Fruit fly (Drosophila melanogaster) whole organism, adult: Measurements from ENCODE around the gene hng3.
A peak's percentile ranks its signal among the peaks of the same experiment; 100 is the strongest.

ENCODE experiments used
- CG11617 ChIP-seq: fragments of 200-800 bp; sonication (Bioruptor generic); optimal IDR thresholded peaks from 2 replicates; lab custom pipeline; 2017; ENCODE audit warnings: mild to moderate bottlenecking, missing biosample characterization, missing genetic modification reagents, missing genetic modification characterization
- CG12768 ChIP-seq: fragments of 200-800 bp; sonication (Bioruptor generic); optimal IDR thresholded peaks from 2 replicates; lab custom pipeline; 2017; ENCODE audit warnings: missing biosample characterization, missing genetic modification characterization, mild to moderate bottlenecking, moderate library complexity, missing genetic modification reagents
- CG14711 ChIP-seq: fragments of 200-800 bp; sonication (Bioruptor generic); optimal IDR thresholded peaks from 2 replicates; lab custom pipeline; 2018; ENCODE audit warnings: missing biosample characterization, mild to moderate bottlenecking, missing genetic modification characterization, moderate library complexity
- CG33017 ChIP-seq: fragments of 200-800 bp; sonication (Bioruptor generic); optimal IDR thresholded peaks from 2 replicates; lab custom pipeline; 2018; ENCODE audit warnings: missing biosample characterization, mild to moderate bottlenecking, missing genetic modification characterization, moderate library complexity
- CG5204 ChIP-seq: fragments of 200-800 bp; sonication (Bioruptor generic); optimal IDR thresholded peaks from 2 replicates; lab custom pipeline; 2016; ENCODE audit warnings: missing biosample characterization, missing genetic modification characterization
- CG7045 ChIP-seq: fragments of 200-800 bp; sonication (Bioruptor generic); optimal IDR thresholded peaks from 2 replicates; lab custom pipeline; 2017; ENCODE audit warnings: missing biosample characterization, mild to moderate bottlenecking, missing genetic modification characterization
- CG7101 ChIP-seq: fragments of 200-800 bp; sonication (Bioruptor generic); optimal IDR thresholded peaks from 2 replicates; lab custom pipeline; 2018; ENCODE audit warnings: missing biosample characterization, mild to moderate bottlenecking, missing genetic modification characterization, moderate library complexity
- Clk ChIP-seq: fragments of 200-800 bp; sonication (Bioruptor generic); optimal IDR thresholded peaks from 2 replicates; lab custom pipeline; 2017; ENCODE audit warnings: missing biosample characterization, missing genetic modification characterization
- Hr96 ChIP-seq: fragments of 200-800 bp; sonication (Bioruptor generic); optimal IDR thresholded peaks from 2 replicates; lab custom pipeline; 2016; ENCODE audit warnings: missing biosample characterization, missing genetic modification characterization
- Mnt ChIP-seq: fragments of 200-800 bp; sonication (Bioruptor generic); optimal IDR thresholded peaks from 2 replicates; lab custom pipeline; 2016; ENCODE audit warnings: missing biosample characterization, mild to moderate bottlenecking, missing genetic modification characterization
- bab1 ChIP-seq: fragments of 200-800 bp; sonication (Bioruptor generic); optimal IDR thresholded peaks from 3 replicates; lab custom pipeline; 2019; ENCODE audit warnings: missing biosample characterization, mild to moderate bottlenecking, missing genetic modification characterization, moderate library complexity
- cic ChIP-seq: fragments of 200-800 bp; sonication (Bioruptor generic); optimal IDR thresholded peaks from 2 replicates; lab custom pipeline; 2017; ENCODE audit warnings: missing biosample characterization, mild to moderate bottlenecking, missing genetic modification characterization, moderate library complexity
- cnc ChIP-seq, 2 experiments: fragments of >200 bp; optimal IDR thresholded peaks; 2 replicates each; lab custom pipeline; 2017
- kay ChIP-seq: fragments of 200-800 bp; sonication (Bioruptor generic); peaks from one replicate; lab custom pipeline; 2016; ENCODE audit warnings: missing biosample characterization, missing genetic modification characterization, borderline replicate concordance
- ovo ChIP-seq: fragments of 200-800 bp; sonication (Bioruptor generic); optimal IDR thresholded peaks from 2 replicates; lab custom pipeline; 2016; ENCODE audit warnings: missing biosample characterization, missing genetic modification characterization
- pad ChIP-seq: fragments of 200-800 bp; sonication (Bioruptor generic); optimal IDR thresholded peaks from 3 replicates; lab custom pipeline; 2017; ENCODE audit warnings: missing biosample characterization, missing genetic modification characterization, mild to moderate bottlenecking, moderate library complexity, missing genetic modification reagents
- tj ChIP-seq: fragments of 200-800 bp; sonication (Bioruptor generic); optimal IDR thresholded peaks from 3 replicates; lab custom pipeline; 2017; ENCODE audit warnings: missing biosample characterization, mild to moderate bottlenecking, missing genetic modification characterization, moderate library complexity
- toe ChIP-seq: fragments of 200-800 bp; sonication (Bioruptor generic); optimal IDR thresholded peaks from 2 replicates; lab custom pipeline; 2016; ENCODE audit warnings: missing biosample characterization, missing genetic modification characterization

The hng3 gene

dm6 chr3L:692699-693098, 62.6 kb downstream of the hng3 start, which contains the start of gene Vti1a:
Vti1a (minus strand) TSS chr3L:692919.
- TF ChIP-seq CG14711 (tag; lab: Kevin White, UChicago) (no peak), bab1 (peak; percentile 36), CG7101 (tag; lab: Kevin White, UChicago) (no peak)

dm6 chr3L:690031-690686, 65.1 kb downstream of the hng3 start, which contains the start of the genes CG32483 and RabX6:
CG32483 (minus strand) TSS chr3L:690081.
RabX6 (plus strand) TSS chr3L:690517.
- no peak for TF ChIP-seq CG7045 (GFP tag; lab: Kevin White, UChicago)
- TF ChIP-seq pad (GFP tag; lab: Kevin White, UChicago) = no peak
- TF ChIP-seq Clk (GFP tag; lab: Kevin White, UChicago) = no peak
- no peak for TF ChIP-seq CG33017 (tag; lab: Kevin White, UChicago)
- TF ChIP-seq toe (GFP tag; lab: Kevin White, UChicago) = no peak
- TF ChIP-seq ovo (GFP tag; lab: Kevin White, UChicago) = no peak
- no peak for TF ChIP-seq CG5204
- TF ChIP-seq CG11617 = no peak
- TF ChIP-seq bab1 = peak; percentile 36
- TF ChIP-seq Hr96 = no peak
- TF ChIP-seq cic (GFP tag; lab: Kevin White, UChicago) = no peak
- TF ChIP-seq CG14711 (tag; lab: Kevin White, UChicago) = peak; percentile 73

- TF ChIP-seq pad (GFP tag; lab: Kevin White, UChicago) (no peak), tj (no peak), Clk (GFP tag; lab: Kevin White, UChicago) (no peak), kay (GFP tag; lab: Kevin White, UChicago) (no peak), CG7045 (GFP tag; lab: Kevin White, UChicago) (no peak), CG5204 (no peak), CG12768 (GFP tag; lab: Kevin White, UChicago) (no peak), Mnt (GFP tag; lab: Kevin White, UChicago) (no peak), cic (GFP tag; lab: Kevin White, UChicago) (no peak), bab1 (no peak), cnc (optimal IDR thresholded peaks at IDR 0.05; lab: Kevin White, UChicago) (no peak)
Measured at dm6 chr3L:687858-688257, 67.4 kb downstream of the hng3 start, which contains the start of gene hiro. hiro (minus strand) TSS chr3L:687958.
